Fruit fly (Drosophila melanogaster) whole organism, embryonic: ENCODE measurements around the gene CG4576.

Source experiments
- B-H2 ChIP-seq: fragments of 200-800 bp; sonication (Bioruptor generic); optimal IDR thresholded peaks from 2 replicates; lab custom pipeline; 2018; ENCODE audit warnings: missing biosample characterization, mild to moderate bottlenecking, missing genetic modification characterization
- Bdp1 ChIP-seq: fragments of 200-800 bp; sonication (Bioruptor generic); optimal IDR thresholded peaks from 3 replicates; lab custom pipeline; 2016; ENCODE audit warnings: missing biosample characterization, missing genetic modification characterization
- BtbVII ChIP-seq: fragments of 200-800 bp; sonication (Bioruptor generic); optimal IDR thresholded peaks from 3 replicates; lab custom pipeline; 2017; ENCODE audit warnings: missing biosample characterization, mild to moderate bottlenecking, missing genetic modification characterization
- CG1024 ChIP-seq: fragments of 200-800 bp; sonication (Bioruptor generic); IDR thresholded peaks from 2 replicates; pipeline ENCODE4 v1.3.6; 2022; ENCODE audit warnings: missing biosample characterization, missing genetic modification characterization
- CG10462 ChIP-seq: fragments of 200-800 bp; sonication (Bioruptor generic); optimal IDR thresholded peaks from 2 replicates; lab custom pipeline; 2016; ENCODE audit warnings: missing biosample characterization, missing genetic modification characterization
- CG10543 ChIP-seq: fragments of 200-800 bp; sonication (Bioruptor generic); optimal IDR thresholded peaks from 3 replicates; lab custom pipeline; 2017; ENCODE audit warnings: missing biosample characterization, mild to moderate bottlenecking, missing genetic modification characterization, moderate library complexity
- CG10565 ChIP-seq: fragments of 200-800 bp; sonication (Bioruptor generic); optimal IDR thresholded peaks from 3 replicates; lab custom pipeline; 2016; ENCODE audit warnings: missing biosample characterization, mild to moderate bottlenecking, missing genetic modification characterization
- CG12299 ChIP-seq: fragments of 200-800 bp; sonication (Bioruptor generic); optimal IDR thresholded peaks from 2 replicates; lab custom pipeline; 2018; ENCODE audit warnings: missing biosample characterization, mild to moderate bottlenecking, missing genetic modification characterization
- CG13287 ChIP-seq: fragments of 200-800 bp; sonication (Bioruptor generic); IDR thresholded peaks from 2 replicates; pipeline ENCODE4 v1.3.6; 2022; ENCODE audit warnings: missing biosample characterization, missing genetic modification characterization; ENCODE audit not compliant: partially characterized antibody
- CG14667 ChIP-seq: fragments of 200-800 bp; sonication (Bioruptor generic); IDR thresholded peaks from 2 replicates; pipeline ENCODE4 v1.3.6; 2022; ENCODE audit warnings: missing biosample characterization, missing genetic modification characterization
- CG14860 ChIP-seq: fragments of 200-800 bp; sonication (Bioruptor generic); IDR thresholded peaks from 3 replicates; pipeline ENCODE4 v1.3.6; 2022; ENCODE audit warnings: missing biosample characterization, missing genetic modification characterization; ENCODE audit not compliant: partially characterized antibody
- CG15514 ChIP-seq: fragments of 200-800 bp; sonication (Bioruptor generic); optimal IDR thresholded peaks from 3 replicates; lab custom pipeline; 2017; ENCODE audit warnings: missing biosample characterization, missing genetic modification characterization, mild to moderate bottlenecking, moderate library complexity, missing genetic modification reagents
- CG16815 ChIP-seq: fragments of 200-800 bp; sonication (Bioruptor generic); optimal IDR thresholded peaks from 3 replicates; lab custom pipeline; 2017; ENCODE audit warnings: missing biosample characterization, mild to moderate bottlenecking, missing genetic modification characterization
- CG17612 ChIP-seq: fragments of 200-800 bp; sonication (Bioruptor generic); IDR thresholded peaks from 2 replicates; pipeline ENCODE4 v1.3.6; 2022; ENCODE audit warnings: missing biosample characterization, missing genetic modification characterization
- CG2202 ChIP-seq: fragments of 200-800 bp; sonication (Bioruptor generic); optimal IDR thresholded peaks from 2 replicates; lab custom pipeline; 2018; ENCODE audit warnings: missing biosample characterization, mild to moderate bottlenecking, missing genetic modification characterization
- CG32532 ChIP-seq: fragments of 200-800 bp; sonication (Bioruptor generic); IDR thresholded peaks from 2 replicates; pipeline ENCODE4 v1.3.6; 2022; ENCODE audit warnings: missing biosample characterization, missing genetic modification characterization
- CG3407 ChIP-seq: fragments of 200-800 bp; sonication (Bioruptor generic); optimal IDR thresholded peaks from 2 replicates; lab custom pipeline; 2018; ENCODE audit warnings: missing biosample characterization, mild to moderate bottlenecking, missing genetic modification characterization
- CG4617 ChIP-seq: fragments of 200-800 bp; sonication (Bioruptor generic); optimal IDR thresholded peaks from 3 replicates; lab custom pipeline; 2016; ENCODE audit warnings: missing biosample characterization, missing genetic modification characterization, borderline replicate concordance
- CG5953 ChIP-seq: fragments of 200-800 bp; sonication (Bioruptor generic); IDR thresholded peaks from 2 replicates; pipeline ENCODE4 v1.3.6; 2022; ENCODE audit warnings: missing biosample characterization, missing genetic modification characterization
- CG6689 ChIP-seq: fragments of 200-800 bp; sonication (Bioruptor generic); IDR thresholded peaks from 2 replicates; pipeline ENCODE4 v1.3.6; 2022; ENCODE audit warnings: missing biosample characterization, missing genetic modification characterization
- CG6813 ChIP-seq: fragments of 200-800 bp; sonication (Bioruptor generic); optimal IDR thresholded peaks from 2 replicates; lab custom pipeline; 2017; ENCODE audit warnings: missing biosample characterization, missing genetic modification characterization, mild to moderate bottlenecking, moderate library complexity, missing genetic modification reagents
- CG7839 ChIP-seq: fragments of 200-800 bp; sonication (Bioruptor generic); optimal IDR thresholded peaks from 3 replicates; lab custom pipeline; 2018; ENCODE audit warnings: missing biosample characterization, mild to moderate bottlenecking, missing genetic modification characterization, moderate library complexity
- CG9215 ChIP-seq: fragments of 200-800 bp; sonication (Bioruptor generic); IDR thresholded peaks from 2 replicates; pipeline ENCODE4 v1.3.6; 2022; ENCODE audit warnings: missing biosample characterization, missing genetic modification characterization
- CTCF ChIP-seq: fragments of 200-800 bp; sonication (Bioruptor generic); optimal IDR thresholded peaks from 2 replicates; lab custom pipeline; 2017; ENCODE audit warnings: missing biosample characterization, mild to moderate bottlenecking, missing genetic modification characterization, moderate library complexity
- D19B ChIP-seq: fragments of 200-800 bp; sonication (Bioruptor generic); optimal IDR thresholded peaks from 2 replicates; lab custom pipeline; 2017; ENCODE audit warnings: missing biosample characterization, mild to moderate bottlenecking, missing genetic modification characterization
- H2.0 ChIP-seq: fragments of 200-800 bp; sonication (Bioruptor generic); IDR thresholded peaks from 2 replicates; pipeline ENCODE4 v1.3.6; 2022; ENCODE audit warnings: missing biosample characterization, missing genetic modification characterization
- Hsf ChIP-seq: fragments of 200-800 bp; sonication (Bioruptor generic); optimal IDR thresholded peaks from 3 replicates; lab custom pipeline; 2016; ENCODE audit warnings: missing biosample characterization, missing genetic modification characterization
- Ssrp ChIP-seq: fragments of 200-800 bp; sonication (Bioruptor generic); optimal IDR thresholded peaks from 2 replicates; lab custom pipeline; 2018; ENCODE audit warnings: missing biosample characterization, mild to moderate bottlenecking, missing genetic modification characterization, moderate library complexity
- Vsx1 ChIP-seq: fragments of 200-800 bp; sonication (Bioruptor generic); optimal IDR thresholded peaks from 2 replicates; lab custom pipeline; 2017; ENCODE audit warnings: missing biosample characterization, mild to moderate bottlenecking, missing genetic modification characterization, missing genetic modification reagents
- Xbp1 ChIP-seq: fragments of 200-800 bp; sonication (Bioruptor generic); optimal IDR thresholded peaks from 3 replicates; lab custom pipeline; 2016; ENCODE audit warnings: missing biosample characterization, mild to moderate bottlenecking, missing genetic modification characterization
- bigmax ChIP-seq: fragments of 200-800 bp; sonication (Bioruptor generic); optimal IDR thresholded peaks from 2 replicates; lab custom pipeline; 2018; ENCODE audit warnings: missing biosample characterization, mild to moderate bottlenecking, missing genetic modification characterization
- bowl ChIP-seq: fragments of 200-800 bp; sonication (Bioruptor generic); IDR thresholded peaks from 2 replicates; pipeline ENCODE4 v1.3.6; 2022; ENCODE audit warnings: missing biosample characterization, missing genetic modification characterization
- bsh ChIP-seq, 2 experiments: fragments of 200-800 bp; sonication (Bioruptor generic); optimal IDR thresholded peaks; 2 replicates each; lab custom pipeline; 2017 to 2018; ENCODE audit warnings: mild to moderate bottlenecking in 2 of 2, missing biosample characterization in 2 of 2, missing genetic modification characterization in 2 of 2, moderate library complexity in 1 of 2
- chn ChIP-seq: fragments of 200-800 bp; sonication (Bioruptor generic); optimal IDR thresholded peaks from 2 replicates; lab custom pipeline; 2016; ENCODE audit warnings: missing biosample characterization, missing genetic modification characterization
- disco-r ChIP-seq: fragments of 200-800 bp; sonication (Bioruptor generic); optimal IDR thresholded peaks from 2 replicates; lab custom pipeline; 2016; ENCODE audit warnings: missing biosample characterization, missing genetic modification characterization
- eyg ChIP-seq: fragments of 200-800 bp; sonication (Bioruptor generic); optimal IDR thresholded peaks from 3 replicates; lab custom pipeline; 2016; ENCODE audit warnings: missing biosample characterization, missing genetic modification characterization
- fd96Cb ChIP-seq: fragments of 200-800 bp; sonication (Bioruptor generic); optimal IDR thresholded peaks from 2 replicates; lab custom pipeline; 2018; ENCODE audit warnings: missing biosample characterization, mild to moderate bottlenecking, missing genetic modification characterization, moderate library complexity
- grn ChIP-seq: fragments of 200-800 bp; sonication (Bioruptor generic); optimal IDR thresholded peaks from 3 replicates; lab custom pipeline; 2017; ENCODE audit warnings: missing biosample characterization, missing genetic modification characterization
- gro ChIP-seq: fragments of 200-800 bp; sonication (Bioruptor generic); optimal IDR thresholded peaks from 2 replicates; lab custom pipeline; 2016; ENCODE audit warnings: missing biosample characterization, missing genetic modification characterization
- jing ChIP-seq: fragments of 200-800 bp; sonication (Bioruptor generic); optimal IDR thresholded peaks from 2 replicates; lab custom pipeline; 2018; ENCODE audit warnings: missing biosample characterization, mild to moderate bottlenecking, missing genetic modification characterization
- mirr ChIP-seq: fragments of 200-800 bp; sonication (Bioruptor generic); optimal IDR thresholded peaks from 3 replicates; lab custom pipeline; 2018; ENCODE audit warnings: missing biosample characterization, mild to moderate bottlenecking, missing genetic modification characterization
- oc ChIP-seq: fragments of 200-800 bp; sonication (Bioruptor generic); optimal IDR thresholded peaks from 2 replicates; lab custom pipeline; 2018; ENCODE audit warnings: missing biosample characterization, mild to moderate bottlenecking, missing genetic modification characterization, moderate library complexity
- p53 ChIP-seq: fragments of 200-800 bp; sonication (Bioruptor generic); optimal IDR thresholded peaks from 2 replicates; lab custom pipeline; 2016; ENCODE audit warnings: missing biosample characterization, missing genetic modification characterization
- phol ChIP-seq: fragments of 200-800 bp; sonication (Bioruptor generic); optimal IDR thresholded peaks from 3 replicates; lab custom pipeline; 2018; ENCODE audit warnings: missing biosample characterization, mild to moderate bottlenecking, missing genetic modification characterization, moderate library complexity
- pnt ChIP-seq: fragments of 200-800 bp; sonication (Bioruptor generic); optimal IDR thresholded peaks from 3 replicates; lab custom pipeline; 2016; ENCODE audit warnings: missing biosample characterization, missing genetic modification characterization
- salm ChIP-seq: fragments of 200-800 bp; sonication (Bioruptor generic); optimal IDR thresholded peaks from 2 replicates; lab custom pipeline; 2018; ENCODE audit warnings: missing biosample characterization, mild to moderate bottlenecking, missing genetic modification characterization
- sens ChIP-seq: fragments of 200-800 bp; sonication (Bioruptor generic); peaks from one replicate; lab custom pipeline; 2016; ENCODE audit warnings: missing biosample characterization, missing genetic modification characterization
- sob ChIP-seq: fragments of 200-800 bp; sonication (Bioruptor generic); IDR thresholded peaks from 2 replicates; pipeline ENCODE4 v1.3.6; 2022; ENCODE audit warnings: missing biosample characterization, missing genetic modification characterization
- tap ChIP-seq: fragments of 200-800 bp; optimal IDR thresholded peaks from 3 replicates; lab custom pipeline; 2019; ENCODE audit warnings: missing biosample characterization, mild to moderate bottlenecking, missing genetic modification characterization, moderate library complexity
- unpg ChIP-seq: fragments of 200-800 bp; sonication (Bioruptor generic); optimal IDR thresholded peaks from 3 replicates; lab custom pipeline; 2018; ENCODE audit warnings: missing biosample characterization, mild to moderate bottlenecking, missing genetic modification characterization, moderate library complexity
- wdn ChIP-seq: fragments of 200-800 bp; sonication (Bioruptor generic); IDR thresholded peaks from 2 replicates; pipeline ENCODE4 v1.3.6; 2022; ENCODE audit warnings: missing biosample characterization, missing genetic modification characterization
- zen ChIP-seq: fragments of 200-800 bp; sonication (Bioruptor generic); optimal IDR thresholded peaks from 3 replicates; lab custom pipeline; 2018; ENCODE audit warnings: missing biosample characterization, mild to moderate bottlenecking, missing genetic modification characterization, moderate library complexity

The CG4576 gene

DNA sequence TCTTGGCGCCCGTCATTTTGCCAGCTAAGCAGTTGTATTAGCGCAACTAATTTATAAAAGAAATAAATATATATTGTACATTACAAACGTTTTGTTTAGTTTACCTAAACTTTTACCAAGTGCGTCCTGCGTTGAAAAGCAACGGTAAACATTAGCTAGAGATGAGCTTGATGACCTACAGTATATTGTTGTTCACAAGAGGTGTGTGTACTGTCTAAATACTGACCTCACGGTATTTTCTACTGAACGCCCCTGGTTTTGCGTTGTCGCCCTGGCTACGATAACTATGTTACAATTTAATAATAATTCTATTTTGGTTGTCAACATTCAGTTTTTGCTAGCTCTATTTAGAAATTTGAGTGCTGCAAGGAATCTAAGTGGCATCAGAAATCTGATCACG is 33.1 kb upstream of the CG4576 start, which contains the start of gene Acyp2 (continued):
- TF ChIP-seq D19B (GFP tag; lab: Kevin White, UChicago) (peak; percentile 6), CG12299 (tag; lab: Kevin White, UChicago) (no peak), CG3407 (GFP tag; lab: Kevin White, UChicago) (no peak), wdn (GFP tag; lab: Robert Waterston, UW) (peak; percentile 6; the same call in 1 of the 2 replicates), CTCF (GFP tag; lab: Kevin White, UChicago) (peak; percentile 16), disco-r (no peak), Vsx1 (GFP tag; lab: Kevin White, UChicago) (no peak), CG16815 (GFP tag; lab: Kevin White, UChicago) (no peak), zen (no peak), CG32532 (GFP tag; lab: Robert Waterston, UW) (peak; percentile 41; the same call in 1 of the 2 replicates), Ssrp (tag; lab: Kevin White, UChicago) (no peak), phol (tag; lab: Kevin White, UChicago) (peak; percentile 40), chn (GFP tag; lab: Kevin White, UChicago) (no peak), bigmax (no peak), mirr (GFP tag; lab: Kevin White, UChicago) (no peak), CG5953 (no peak), CG6689 (GFP tag; lab: Robert Waterston, UW) (no peak), grn (GFP tag; lab: Kevin White, UChicago) (no peak), fd96Cb (tag; lab: Kevin White, UChicago) (no peak), salm (tag; lab: Kevin White, UChicago) (no peak), CG10565 (GFP tag; lab: Kevin White, UChicago) (no peak), H2.0 (GFP tag; lab: Robert Waterston, UW) (no peak), CG10462 (GFP tag; lab: Kevin White, UChicago) (peak; percentile 68), bowl (GFP tag; lab: Robert Waterston, UW) (no peak), CG1024 (GFP tag; lab: Robert Waterston, UW) (no peak), CG14667 (GFP tag; lab: Robert Waterston, UW) (no peak), CG2202 (tag; lab: Kevin White, UChicago) (no peak), Hsf (GFP tag; lab: Kevin White, UChicago) (peak; percentile 28), gro (GFP tag; lab: Kevin White, UChicago) (no peak), CG7839 (tag; lab: Kevin White, UChicago) (no peak), CG10543 (no peak), sob (GFP tag; lab: Robert Waterston, UW) (peak; percentile 16; the same call in 1 of the 2 replicates), CG17612 (GFP tag; lab: Robert Waterston, UW) (no peak), CG9215 (no peak), CG15514 (GFP tag; lab: Kevin White, UChicago) (peak; percentile 76), B-H2 (GFP tag; lab: Kevin White, UChicago) (peak; percentile 0), sens (GFP tag; lab: Kevin White, UChicago) (peak; percentile 80), BtbVII (GFP tag; lab: Kevin White, UChicago) (no peak), CG6813 (GFP tag; lab: Kevin White, UChicago) (no peak), oc (tag; lab: Kevin White, UChicago) (no peak), tap (no peak), eyg (no peak), CG14860 (GFP tag; lab: Robert Waterston, UW) (no peak), Xbp1 (GFP tag; lab: Kevin White, UChicago) (peak; percentile 51), p53 (GFP tag; lab: Kevin White, UChicago) (no peak), pnt (GFP tag; lab: Kevin White, UChicago) (no peak), jing (GFP tag; lab: Kevin White, UChicago) (no peak), bsh (GFP tag; optimal IDR thresholded peaks at IDR 0.05; lab: Kevin White, UChicago) (no peak), unpg (GFP tag; lab: Kevin White, UChicago) (no peak), CG4617 (peak; percentile 69), Bdp1 (peak; percentile 17), CG13287 (GFP tag; lab: Robert Waterston, UW) (peak; percentile 71)
